Fruit fly (Drosophila melanogaster): ENCODE data around the gene CG32487.

DNA sequence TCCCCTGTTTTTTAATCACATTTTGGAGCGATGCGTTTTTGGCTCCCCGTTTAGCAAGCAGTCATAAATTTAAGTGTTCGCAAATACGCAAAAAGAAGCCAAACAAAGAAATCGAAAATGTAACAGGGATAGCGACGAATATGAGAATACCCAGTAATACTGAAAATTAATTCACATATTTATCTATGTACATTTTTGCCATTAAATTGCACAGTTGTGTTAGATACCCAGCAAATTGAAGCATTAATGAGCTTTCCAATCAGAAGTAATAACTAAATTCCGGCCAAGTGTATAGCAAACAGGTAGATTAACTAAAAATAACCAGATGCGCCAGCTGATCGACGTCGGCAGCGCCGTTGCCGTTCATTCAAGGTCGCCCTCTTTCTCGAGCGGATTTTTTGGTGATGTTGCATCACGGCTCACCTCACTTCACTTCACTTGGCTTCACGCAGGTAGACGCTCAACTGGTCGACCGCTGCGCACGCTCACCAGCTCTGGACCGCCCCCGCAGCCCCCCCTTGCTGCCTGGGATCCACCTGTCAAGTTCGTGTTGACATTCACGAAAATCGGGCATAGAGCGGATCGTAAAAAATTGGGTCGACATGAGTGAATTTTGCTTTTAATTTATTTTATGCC lies 20.0 kb upstream of the CG32487 start:
- TF ChIP-seq Dll (optimal IDR thresholded peaks at IDR 0.05) = no peak
- TF ChIP-seq pan (optimal IDR thresholded peaks at IDR 0.05) = peak; percentile 77
